Fruit fly (Drosophila melanogaster) whole organism, pupa: ENCODE measurements around the gene Tmem214.

Experiments used
- CG10348 ChIP-seq: fragments of 200-800 bp; sonication (Bioruptor generic); IDR thresholded peaks from 2 replicates; pipeline ENCODE4 v1.3.6; 2022; ENCODE audit warnings: missing biosample characterization, missing genetic modification characterization
- CG12605 ChIP-seq: fragments of 200-800 bp; sonication (Bioruptor generic); IDR thresholded peaks from 2 replicates; pipeline ENCODE4 v1.3.6; 2022; ENCODE audit warnings: missing biosample characterization, missing genetic modification characterization
- CG13204 ChIP-seq: fragments of 200-800 bp; sonication (Bioruptor generic); optimal IDR thresholded peaks from 2 replicates; lab custom pipeline; 2018; ENCODE audit warnings: missing biosample characterization, mild to moderate bottlenecking, missing genetic modification characterization, moderate library complexity
- CG32121 ChIP-seq: fragments of 200-800 bp; sonication (Bioruptor generic); IDR thresholded peaks from 2 replicates; pipeline ENCODE4 v1.3.6; 2022; ENCODE audit warnings: missing biosample characterization, missing genetic modification characterization
- CG8301 ChIP-seq: fragments of 200-800 bp; sonication (Bioruptor generic); optimal IDR thresholded peaks from 2 replicates; lab custom pipeline; 2018; ENCODE audit warnings: missing biosample characterization, mild to moderate bottlenecking, missing genetic modification characterization
- D1 ChIP-seq: fragments of 200-800 bp; sonication (Bioruptor generic); optimal IDR thresholded peaks from 2 replicates; lab custom pipeline; 2018; ENCODE audit warnings: missing biosample characterization, mild to moderate bottlenecking, missing genetic modification characterization, moderate library complexity
- EcR ChIP-seq: fragments of 200-800 bp; sonication (Bioruptor generic); optimal IDR thresholded peaks from 3 replicates; lab custom pipeline; 2019; ENCODE audit warnings: missing biosample characterization, missing genetic modification characterization, mild to moderate bottlenecking, moderate library complexity, missing genetic modification reagents
- Ets98B ChIP-seq: fragments of 200-800 bp; sonication (Bioruptor generic); IDR thresholded peaks from 2 replicates; pipeline ENCODE4 v1.3.6; 2022; ENCODE audit warnings: missing biosample characterization, missing genetic modification characterization
- Pif1A ChIP-seq: fragments of 200-800 bp; sonication (Bioruptor generic); optimal IDR thresholded peaks from 3 replicates; lab custom pipeline; 2016; ENCODE audit warnings: missing biosample characterization, missing genetic modification characterization
- Pif1B ChIP-seq: fragments of 200-800 bp; sonication (Bioruptor generic); optimal IDR thresholded peaks from 3 replicates; lab custom pipeline; 2016; ENCODE audit warnings: missing biosample characterization, missing genetic modification characterization
- Snoo ChIP-seq: fragments of 200-800 bp; sonication (Bioruptor generic); optimal IDR thresholded peaks from 3 replicates; lab custom pipeline; 2017; ENCODE audit warnings: missing biosample characterization, mild to moderate bottlenecking, missing genetic modification characterization, inconsistent platforms
- fd96Ca ChIP-seq: fragments of 200-800 bp; sonication (Bioruptor generic); IDR thresholded peaks from 3 replicates; pipeline ENCODE4 v1.3.6; 2022; ENCODE audit warnings: missing biosample characterization, missing genetic modification characterization

dm6 chr2L:10976046-10976863, 6.2 kb upstream of the Tmem214 start, which contains the start of the genes ATPsynG and SCAR:
- no peak for TF ChIP-seq EcR (GFP tag; lab: Kevin White, UChicago)
- no peak for TF ChIP-seq fd96Ca
- TF ChIP-seq Pif1A (GFP tag; lab: Kevin White, UChicago) = no peak
- no peak for TF ChIP-seq D1
- TF ChIP-seq Snoo (tag; lab: Kevin White, UChicago) = no peak
- TF ChIP-seq CG8301 (tag; lab: Kevin White, UChicago) = no peak
- TF ChIP-seq CG32121 = no peak
- TF ChIP-seq Pif1B = no peak
- no peak for TF ChIP-seq CG10348
- no peak for TF ChIP-seq Ets98B (GFP tag; lab: Robert Waterston, UW)
- no peak for TF ChIP-seq CG13204 (GFP tag; lab: Kevin White, UChicago)
- no peak for TF ChIP-seq CG12605 (GFP tag; lab: Robert Waterston, UW)
